Worm (Caenorhabditis elegans) whole organism, L4/young adult: ENCODE results near the gene rpl-10.

Experiments used
- dao-5 ChIP-seq: sonication (generic microtip); optimal IDR thresholded peaks from 2 replicates; lab custom pipeline; 2016; ENCODE audit warnings: missing genotype, missing genetic modification characterization, moderate library complexity, missing compliant biosample characterization
- him-1 ChIP-seq: sonication (generic microtip); optimal IDR thresholded peaks from 2 replicates; lab custom pipeline; 2016; ENCODE audit warnings: missing genotype, missing genetic modification reagents, missing genetic modification characterization, missing compliant biosample characterization

DNA sequence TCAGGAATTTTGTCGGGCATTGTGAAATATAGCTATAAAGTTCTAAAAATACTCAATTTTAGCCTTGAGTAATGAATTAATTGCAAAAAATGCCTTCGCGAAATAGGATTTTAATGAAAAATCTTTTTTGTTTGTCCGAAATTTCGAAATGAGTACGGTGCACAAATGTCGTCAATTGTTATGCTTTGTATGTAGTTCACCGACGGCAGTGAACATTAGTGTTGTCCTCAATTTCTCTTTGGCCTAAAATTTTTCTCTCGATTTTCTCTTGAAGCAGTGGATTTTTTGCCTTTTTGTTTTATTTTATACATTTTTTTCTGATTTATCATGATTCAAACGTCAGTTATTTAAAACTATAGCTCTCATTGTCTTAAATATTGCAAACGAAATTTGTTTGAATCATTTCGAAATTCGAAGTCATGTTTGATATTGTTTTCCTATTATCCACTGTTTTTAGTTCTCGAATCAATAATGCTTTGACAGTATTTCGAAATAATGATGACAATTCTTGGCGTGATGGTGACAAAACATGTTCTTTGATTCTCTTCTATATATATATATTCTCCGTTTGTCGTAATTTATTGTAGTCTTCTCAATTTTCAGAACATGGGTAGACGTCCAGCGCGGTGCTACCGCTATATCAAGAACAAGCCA lies at the start of gene rpl-10, which contains the start of gene ints-11:
- TF ChIP-seq him-1 (tag; lab: Kevin White, UChicago) (no peak), dao-5 (tag; lab: Kevin White, UChicago) (no peak)
